Worm (Caenorhabditis elegans): Measurements from ENCODE around the gene ZK1248.4.

ce11 chrII:5866920-5867319 lies 48.5 kb downstream of the ZK1248.4 start:
- no peak for TF ChIP-seq ets-7 (tag; optimal IDR thresholded peaks at IDR 0.05)
- TF ChIP-seq flt-1 (GFP tag; IDR thresholded peaks at IDR 0.05), result no peak
- TF ChIP-seq scrt-1 (GFP tag; IDR thresholded peaks at IDR 0.05), result no peak
- TF ChIP-seq ama-1 (optimal IDR thresholded peaks at IDR 0.05), result no peak
- TF ChIP-seq tbx-11 (GFP tag; IDR thresholded peaks at IDR 0.05), result no peak
- no peak for TF ChIP-seq hnd-1 (tag; optimal IDR thresholded peaks at IDR 0.05)
- no peak for TF ChIP-seq hmg-4 (GFP tag; optimal IDR thresholded peaks at IDR 0.05)

Data from whole organism, early embryonic.